Worm (Caenorhabditis elegans): ENCODE results near the gene hlh-28.
A peak's percentile ranks its signal among the peaks of the same experiment; 100 is the strongest.
"Not testable (repeated sequence)": the region's sequence is repeated elsewhere in the genome, so short reads cannot be mapped to it uniquely, and the experiment has no call there.

Gene hlh-28

ce11 chrX:17562195-17562594, 11.3 kb downstream of the hlh-28 start:
- peak; percentile 32; the same call in 1 of the 2 replicates for TF ChIP-seq hmg-1.1 (GFP tag; IDR thresholded peaks at IDR 0.05)
- peak; percentile 16 for TF ChIP-seq aha-1 (tag)
- no peak for TF ChIP-seq zip-2 (tag; optimal IDR thresholded peaks at IDR 0.05)

ce11 chrX:17563411-17563810, 12.6 kb downstream of the hlh-28 start, which contains the start of gene F31A3.5:
Gene F31A3.5, minus strand, starts transcription at chrX:17563610.
- TF ChIP-seq dve-1 (tag; optimal IDR thresholded peaks at IDR 0.05; ENCODE audit: insufficient read depth) (no peak), unc-62 (GFP tag; optimal IDR thresholded peaks at IDR 0.05 in 1 of 2) (no peak), unc-62 (tag; optimal IDR thresholded peaks at IDR 0.05) (no peak), rbr-2 (tag; optimal IDR thresholded peaks at IDR 0.05) (no peak), nhr-10 (tag; optimal IDR thresholded peaks at IDR 0.05) (no peak), ctbp-1 (GFP tag; IDR thresholded peaks at IDR 0.05) (no peak), R02D3.7 (tag; optimal IDR thresholded peaks at IDR 0.05) (no peak), set-16 (GFP tag; IDR thresholded peaks at IDR 0.05) (no peak)

DNA sequence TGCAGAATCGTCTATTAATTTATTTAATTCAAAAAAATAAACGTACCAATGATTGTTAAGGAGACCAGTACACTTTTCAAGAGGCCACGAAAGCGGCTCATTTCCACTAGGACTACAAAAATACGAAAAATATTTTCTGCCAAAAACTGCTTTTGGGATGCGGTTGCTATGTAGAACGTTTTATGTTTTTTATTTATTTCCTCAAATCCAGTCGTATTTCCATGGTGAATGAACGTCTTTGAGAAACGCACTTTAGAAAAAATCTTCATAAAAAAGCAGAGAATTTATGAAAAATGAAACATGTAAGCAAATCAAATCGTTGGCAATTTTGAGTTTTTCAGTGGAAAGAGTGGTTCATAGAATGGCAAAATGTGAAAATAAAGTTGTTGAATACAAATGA, 16.5 kb downstream of the hlh-28 start, which contains the start of gene F39B3.7:
TSS of gene F39B3.7 (minus strand) at position 101 of the 400 bp plus-strand sequence.
- no peak for TF ChIP-seq unc-39 (tag; optimal IDR thresholded peaks at IDR 0.05)
- TF ChIP-seq dmd-8 (GFP tag; IDR thresholded peaks at IDR 0.05): no peak
- no peak for TF ChIP-seq unc-130 (GFP tag; optimal IDR thresholded peaks at IDR 0.05)
- TF ChIP-seq ama-1 (optimal IDR thresholded peaks at IDR 0.05): no peak
- no peak for TF ChIP-seq nhr-42 (GFP tag; IDR thresholded peaks at IDR 0.05)
- no peak for TF ChIP-seq aly-2 (tag; optimal IDR thresholded peaks at IDR 0.05)
- TF ChIP-seq lin-13 (GFP tag; optimal IDR thresholded peaks at IDR 0.05): no peak
- TF ChIP-seq F37D6.2 (tag; optimal IDR thresholded peaks at IDR 0.05): no peak
- no peak for TF ChIP-seq Y48G9A.11 (GFP tag; IDR thresholded peaks at IDR 0.05)
- no peak for TF ChIP-seq egl-43 (GFP tag; IDR thresholded peaks at IDR 0.05)
- no peak for TF ChIP-seq nhr-76 (tag; optimal IDR thresholded peaks at IDR 0.05)
- no peak for TF ChIP-seq ces-1 (GFP tag; optimal IDR thresholded peaks at IDR 0.05)
- no peak for TF ChIP-seq cey-2 (tag; optimal IDR thresholded peaks at IDR 0.05; ENCODE audit: borderline replicate concordance, insufficient read depth)
- TF ChIP-seq ceh-28 (tag; optimal IDR thresholded peaks at IDR 0.05): no peak
- TF ChIP-seq daf-8 (GFP tag; IDR thresholded peaks at IDR 0.05): no peak
- no peak for TF ChIP-seq aha-1 (tag)
- TF ChIP-seq daf-16 (GFP tag; optimal IDR thresholded peaks at IDR 0.05): no peak
- no peak for TF ChIP-seq daf-16 (tag; optimal IDR thresholded peaks at IDR 0.05)

- not testable (repeated sequence) for TF ChIP-seq daf-8 (GFP tag; IDR thresholded peaks at IDR 0.05); lsy-2 (tag; optimal IDR thresholded peaks at IDR 0.05); lin-29 (GFP tag; IDR thresholded peaks at IDR 0.05)
These were observed 28.2 kb downstream of the hlh-28 start, which contains the start of gene F39B3.3 for ce11 chrX:17579011-17579410. Gene F39B3.3, minus strand, starts transcription at chrX:17579111.

DNA sequence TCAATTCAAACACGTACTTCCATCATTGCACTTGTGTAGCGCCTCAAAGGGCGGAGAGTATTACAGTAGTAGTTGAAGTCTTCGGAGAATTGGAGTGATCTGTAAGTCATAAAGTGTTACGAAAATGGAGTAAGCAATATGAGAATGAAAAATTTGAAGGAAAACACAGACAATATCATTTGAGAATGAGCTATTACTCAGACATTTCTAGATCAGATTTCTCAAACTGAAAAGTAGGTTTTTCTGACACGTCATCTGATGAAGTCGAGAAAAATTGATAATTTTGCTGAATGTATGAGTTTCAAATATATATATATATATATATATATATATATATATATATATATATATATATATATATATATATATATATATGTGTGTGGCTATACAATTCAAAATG, 28.9 kb downstream of the hlh-28 start, which contains the start of gene frpr-7:
TSS of gene frpr-7 (minus strand) at position 101 of the 400 bp plus-strand sequence.
- TF ChIP-seq zip-11 (GFP tag; IDR thresholded peaks at IDR 0.05) (no peak), nhr-42 (GFP tag; IDR thresholded peaks at IDR 0.05) (no peak), lin-39 (tag; optimal IDR thresholded peaks at IDR 0.05) (no peak), ceh-28 (tag; optimal IDR thresholded peaks at IDR 0.05) (no peak), tag-97 (GFP tag; IDR thresholded peaks at IDR 0.05) (no peak), zip-2 (tag; optimal IDR thresholded peaks at IDR 0.05) (no peak), lin-38 (GFP tag; IDR thresholded peaks at IDR 0.05) (no peak), fos-1 (tag; optimal IDR thresholded peaks at IDR 0.05) (no peak), nhr-102 (tag; optimal IDR thresholded peaks at IDR 0.05) (no peak), F37D6.2 (tag; optimal IDR thresholded peaks at IDR 0.05) (no peak), nhr-28 (tag; optimal IDR thresholded peaks at IDR 0.05) (no peak), F49E8.2 (tag; optimal IDR thresholded peaks at IDR 0.05; ENCODE audit: borderline replicate concordance) (no peak), nhr-6 (tag; optimal IDR thresholded peaks at IDR 0.05) (no peak), aha-1 (tag) (no peak)
